Worm (Caenorhabditis elegans) whole organism, L2 larva: ENCODE results near the gene subs-4.

Source experiments
- dmd-4 ChIP-seq: sonication (generic microtip); optimal IDR thresholded peaks from 2 replicates; lab custom pipeline; 2017; ENCODE audit warnings: missing biosample characterization, missing genetic modification characterization
- fos-1 ChIP-seq: fragments of 150-350 bp; optimal IDR thresholded peaks from 2 replicates; lab custom pipeline; 2014; ENCODE audit warnings: missing biosample characterization, missing genetic modification characterization
- nhr-11 ChIP-seq: fragments of 150-350 bp; optimal IDR thresholded peaks from 2 replicates; lab custom pipeline; 2014; ENCODE audit warnings: missing biosample characterization, missing genetic modification characterization
- nhr-21 ChIP-seq: fragments of 150-350 bp; optimal IDR thresholded peaks from 2 replicates; lab custom pipeline; 2014; ENCODE audit warnings: missing biosample characterization, missing genetic modification characterization
- nhr-77 ChIP-seq: fragments of 150-350 bp; optimal IDR thresholded peaks from 2 replicates; lab custom pipeline; 2014; ENCODE audit warnings: missing biosample characterization, missing genetic modification characterization
- snpc-4 ChIP-seq: fragments of 150-350 bp; optimal IDR thresholded peaks from 2 replicates; lab custom pipeline; 2014; ENCODE audit warnings: missing biosample characterization, missing genetic modification characterization
- unc-39 ChIP-seq: fragments of 150-350 bp; optimal IDR thresholded peaks from 2 replicates; lab custom pipeline; 2014; ENCODE audit warnings: missing biosample characterization, missing genetic modification characterization
- ztf-1 ChIP-seq: fragments of 200-800 bp; sonication (Bioruptor generic); conservative IDR thresholded peaks from 2 replicates; pipeline ENCODE4 v1.3.6; 2022; ENCODE audit warnings: missing genetic modification characterization, missing compliant biosample characterization
- ztf-11 ChIP-seq: sonication (generic microtip); optimal IDR thresholded peaks from 2 replicates; lab custom pipeline; 2017; ENCODE audit warnings: missing biosample characterization, missing genetic modification characterization

DNA sequence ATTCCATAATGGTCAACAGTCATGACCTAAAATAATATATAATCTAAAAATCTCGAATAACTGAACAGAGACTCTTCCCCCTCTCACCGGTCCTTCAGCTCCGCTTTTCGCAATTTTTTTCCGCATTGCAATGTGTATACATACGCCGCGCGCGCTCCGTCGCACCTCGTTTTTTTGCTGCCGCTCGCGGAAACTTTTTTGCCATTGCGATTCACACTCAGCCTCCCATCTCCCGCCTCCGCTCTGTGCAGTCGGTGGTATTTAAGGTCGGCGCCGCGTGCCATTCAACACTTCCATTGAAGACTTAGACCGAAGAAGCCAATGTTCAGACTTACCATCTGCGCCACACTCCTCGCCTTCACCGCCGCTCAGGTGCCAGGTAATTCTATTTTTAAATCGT is 44.9 kb downstream of the subs-4 start, which contains the start of gene idpc-1:
- TF ChIP-seq unc-39 (tag; lab: Kevin White, UChicago) (no peak), nhr-11 (no peak), snpc-4 (no peak), ztf-1 (GFP tag; lab: Robert Waterston, UW) (no peak), dmd-4 (tag; lab: Kevin White, UChicago) (no peak), ztf-11 (tag; lab: Kevin White, UChicago) (no peak), nhr-21 (tag; lab: Kevin White, UChicago) (no peak), nhr-77 (tag; lab: Kevin White, UChicago) (no peak), fos-1 (tag; lab: Kevin White, UChicago) (no peak)
